Fruit fly (Drosophila melanogaster) S2 (cell line): ENCODE data around the gene Cad74A.

ENCODE experiments used
- CG8478 ChIP-seq: fragments of >200 bp; optimal IDR thresholded peaks from 2 replicates; lab custom pipeline; 2018
- CTCF ChIP-seq, 2 experiments: fragments of >200 bp; optimal IDR thresholded peaks; 2 replicates each; lab custom pipeline; 2018

DNA sequence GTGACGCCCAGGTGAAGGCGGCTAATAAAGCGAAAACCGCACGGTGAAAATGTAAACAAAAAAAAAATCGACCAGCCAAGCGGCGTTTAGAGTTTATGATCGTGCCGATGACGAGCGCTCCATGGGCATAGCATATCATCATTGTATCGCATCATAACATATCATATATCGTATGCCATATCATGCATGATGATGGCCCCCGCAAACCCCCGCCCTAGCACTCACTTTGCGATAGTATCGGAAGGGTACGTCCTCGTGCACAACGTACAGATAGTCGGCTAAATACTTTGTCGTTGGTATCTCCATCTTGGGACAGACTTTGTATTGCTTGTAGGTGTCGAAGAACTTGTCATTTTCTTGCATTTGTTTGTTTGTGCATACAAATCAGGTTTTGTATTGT lies 23.9 kb upstream of the Cad74A start:
- TF ChIP-seq CG8478 (lab: Kevin White, UChicago) (no peak), CTCF (optimal IDR thresholded peaks at IDR 0.05; lab: Kevin White, UChicago) (no peak)
